Worm (Caenorhabditis elegans) whole organism, young adult: ENCODE measurements around the gene ric-8.

Experiments used
- B0261.1 ChIP-seq: sonication (generic microtip); optimal IDR thresholded peaks from 2 replicates; lab custom pipeline; 2016; ENCODE audit warnings: mild to moderate bottlenecking, missing genetic modification characterization, moderate library complexity, missing compliant biosample characterization
- D2030.7 ChIP-seq: fragments of 200-800 bp; sonication (Bioruptor generic); IDR thresholded peaks from 2 replicates; pipeline ENCODE4 v1.3.6; 2022; ENCODE audit warnings: missing genetic modification reagents, missing genetic modification characterization, missing compliant biosample characterization
- F37B4.10 ChIP-seq: fragments of 200-800 bp; sonication (Bioruptor generic); IDR thresholded peaks from 2 replicates; pipeline ENCODE4 v1.3.6; 2022; ENCODE audit warnings: missing genetic modification characterization, missing compliant biosample characterization
- Y67H2A.10 ChIP-seq: fragments of 200-800 bp; sonication (Bioruptor generic); conservative IDR thresholded peaks from 2 replicates; pipeline ENCODE4 v1.3.6; 2022; ENCODE audit warnings: missing genetic modification reagents, missing genetic modification characterization, missing compliant biosample characterization
- Y95B8A.8 ChIP-seq: fragments of 200-800 bp; sonication (Bioruptor generic); IDR thresholded peaks from 2 replicates; pipeline ENCODE4 v1.3.6; 2022; ENCODE audit warnings: missing genetic modification reagents, missing genetic modification characterization, missing compliant biosample characterization
- ama-1 ChIP-seq, 3 experiments: fragments of 150-350 bp in 1 of 3; sonication (generic microtip) in 2 of 3; optimal IDR thresholded peaks; 2 replicates each; lab custom pipeline; 2014 to 2018; ENCODE audit warnings: missing biosample characterization in 2 of 3, missing genetic modification characterization in 2 of 3, missing genetic modification reagents in 2 of 3
- aptf-2 ChIP-seq: fragments of 200-800 bp; sonication (Bioruptor generic); conservative IDR thresholded peaks from 2 replicates; pipeline ENCODE4 v1.3.6; 2022; ENCODE audit warnings: missing genetic modification reagents, missing genetic modification characterization, missing compliant biosample characterization
- aptf-3 ChIP-seq: fragments of 200-800 bp; sonication (Bioruptor generic); IDR thresholded peaks from 2 replicates; pipeline ENCODE4 v1.3.6; 2022; ENCODE audit warnings: missing genetic modification characterization, missing compliant biosample characterization
- athp-1 ChIP-seq: sonication (generic microtip); optimal IDR thresholded peaks from 2 replicates; lab custom pipeline; 2017; ENCODE audit warnings: mild to moderate bottlenecking, missing genetic modification characterization, missing compliant biosample characterization
- attf-3 ChIP-seq: fragments of 200-800 bp; sonication (Bioruptor generic); conservative IDR thresholded peaks from 2 replicates; pipeline ENCODE4 v1.3.6; 2022; ENCODE audit warnings: missing genetic modification reagents, missing genetic modification characterization, missing compliant biosample characterization
- attf-5 ChIP-seq: fragments of 200-800 bp; sonication (Bioruptor generic); optimal IDR thresholded peaks from 2 replicates; lab custom pipeline; 2018; ENCODE audit warnings: mild to moderate bottlenecking, missing genetic modification characterization, missing compliant biosample characterization
- cebp-1 ChIP-seq, 2 experiments: fragments of 200-800 bp in 1 of 2; sonication (Bioruptor generic) in 1 of 2; sonication (generic microtip) in 1 of 2; IDR thresholded peaks in 1 of 2; optimal IDR thresholded peaks in 1 of 2; 2 replicates each; pipeline versions ENCODE4 v1.3.6 to Lab custom; 2017 to 2022; ENCODE audit warnings: missing compliant biosample characterization in 2 of 2, missing genetic modification characterization in 2 of 2, mild to moderate bottlenecking in 1 of 2, missing genetic modification reagents in 1 of 2, moderate library complexity in 1 of 2
- ceh-58 ChIP-seq: fragments of 200-800 bp; sonication (Bioruptor generic); IDR thresholded peaks from 2 replicates; pipeline ENCODE4 v1.3.6; 2022; ENCODE audit warnings: missing genetic modification characterization, missing compliant biosample characterization
- dox-1 ChIP-seq: fragments of 200-800 bp; sonication (Bioruptor generic); IDR thresholded peaks from 2 replicates; pipeline ENCODE4 v1.3.6; 2022; ENCODE audit warnings: missing genetic modification reagents, missing genetic modification characterization, missing compliant biosample characterization
- dpff-1 ChIP-seq: sonication (generic microtip); optimal IDR thresholded peaks from 2 replicates; lab custom pipeline; 2017; ENCODE audit warnings: mild to moderate bottlenecking, missing genetic modification characterization, missing compliant biosample characterization
- efl-1 ChIP-seq: fragments of 150-350 bp; optimal IDR thresholded peaks from 2 replicates; lab custom pipeline; 2014; ENCODE audit warnings: missing biosample characterization, missing genetic modification reagents, missing genetic modification characterization
- egl-18 ChIP-seq: fragments of 200-800 bp; sonication (Bioruptor generic); IDR thresholded peaks from 2 replicates; pipeline ENCODE4 v1.3.6; 2022; ENCODE audit warnings: missing genetic modification reagents, missing genetic modification characterization, missing compliant biosample characterization
- ekl-4 ChIP-seq: fragments of 200-800 bp; sonication (Bioruptor generic); IDR thresholded peaks from 2 replicates; pipeline ENCODE4 v1.3.6; 2022; ENCODE audit warnings: missing genetic modification reagents, missing genetic modification characterization, missing compliant biosample characterization
- him-1 ChIP-seq: sonication (generic microtip); optimal IDR thresholded peaks from 2 replicates; lab custom pipeline; 2016; ENCODE audit warnings: missing genotype, missing genetic modification reagents, missing genetic modification characterization, missing compliant biosample characterization
- hlh-12 ChIP-seq: sonication (generic microtip); optimal IDR thresholded peaks from 2 replicates; lab custom pipeline; 2016; ENCODE audit warnings: missing genetic modification characterization, missing compliant biosample characterization
- hlh-26 ChIP-seq: fragments of 200-800 bp; sonication (Bioruptor generic); conservative IDR thresholded peaks from 2 replicates; pipeline ENCODE4 v1.3.6; 2022; ENCODE audit warnings: missing genetic modification reagents, missing genetic modification characterization, missing compliant biosample characterization
- hmg-20 ChIP-seq: fragments of 200-800 bp; sonication (Bioruptor generic); IDR thresholded peaks from 2 replicates; pipeline ENCODE4 v1.3.6; 2022; ENCODE audit warnings: missing genetic modification reagents, missing genetic modification characterization, missing compliant biosample characterization
- let-526 ChIP-seq: fragments of 200-800 bp; sonication (Bioruptor generic); IDR thresholded peaks from 2 replicates; pipeline ENCODE4 v1.3.6; 2022; ENCODE audit warnings: missing genetic modification reagents, missing genetic modification characterization, missing compliant biosample characterization
- lin-35 ChIP-seq, 3 experiments: fragments of 150-350 bp in 2 of 3; sonication (generic microtip) in 1 of 3; optimal IDR thresholded peaks; 2 replicates each; lab custom pipeline; 2014 to 2018; ENCODE audit warnings: missing biosample characterization in 3 of 3, missing genetic modification characterization in 3 of 3, missing genetic modification reagents in 3 of 3
- lin-54 ChIP-seq: fragments of 200-800 bp; sonication (Bioruptor generic); optimal IDR thresholded peaks from 2 replicates; lab custom pipeline; 2018; ENCODE audit warnings: mild to moderate bottlenecking, missing genetic modification characterization, missing compliant biosample characterization
- lir-1 ChIP-seq: fragments of 200-800 bp; sonication (Bioruptor generic); conservative IDR thresholded peaks from 2 replicates; pipeline ENCODE4 v1.3.6; 2022; ENCODE audit warnings: missing genetic modification reagents, missing genetic modification characterization, missing compliant biosample characterization
- mel-28 ChIP-seq: sonication (generic microtip); optimal IDR thresholded peaks from 2 replicates; lab custom pipeline; 2016; ENCODE audit warnings: borderline replicate concordance, mild to moderate bottlenecking, missing genetic modification characterization, missing compliant biosample characterization
- nfya-1 ChIP-seq: sonication (generic microtip); optimal IDR thresholded peaks from 2 replicates; lab custom pipeline; 2017; ENCODE audit warnings: antibody characterized with exemption, missing compliant biosample characterization, missing genetic modification characterization, borderline replicate concordance; ENCODE audit not compliant: insufficient read depth
- nfya-2 ChIP-seq: fragments of 200-800 bp; sonication (Bioruptor generic); IDR thresholded peaks from 2 replicates; pipeline ENCODE4 v1.3.6; 2022; ENCODE audit warnings: missing genetic modification reagents, missing genetic modification characterization, missing compliant biosample characterization
- nfyb-1 ChIP-seq: fragments of 200-800 bp; sonication (Bioruptor generic); IDR thresholded peaks from 2 replicates; pipeline ENCODE4 v1.3.6; 2022; ENCODE audit warnings: missing genetic modification reagents, missing genetic modification characterization, missing compliant biosample characterization
- nhr-27 ChIP-seq: fragments of 200-800 bp; sonication (Bioruptor generic); optimal IDR thresholded peaks from 2 replicates; lab custom pipeline; 2018; ENCODE audit warnings: mild to moderate bottlenecking, missing genetic modification characterization, moderate library complexity, missing compliant biosample characterization
- rec-8 ChIP-seq, 2 experiments: sonication (generic microtip); optimal IDR thresholded peaks; 2 replicates each; lab custom pipeline; 2016; ENCODE audit warnings: mild to moderate bottlenecking in 2 of 2, missing genetic modification characterization in 2 of 2, missing genetic modification reagents in 2 of 2, missing genotype in 2 of 2, missing biosample characterization in 1 of 2, missing compliant biosample characterization in 1 of 2, moderate library complexity in 1 of 2
- snpc-1.1 ChIP-seq: sonication (generic microtip); optimal IDR thresholded peaks from 2 replicates; lab custom pipeline; 2017; ENCODE audit warnings: missing genetic modification characterization, mild to moderate bottlenecking, missing compliant biosample characterization, antibody characterized with exemption, moderate library complexity, missing genotype, missing genetic modification reagents; ENCODE audit not compliant: insufficient read depth
- snpc-1.3 ChIP-seq: sonication (generic microtip); optimal IDR thresholded peaks from 2 replicates; lab custom pipeline; 2017; ENCODE audit warnings: missing genetic modification characterization, mild to moderate bottlenecking, missing compliant biosample characterization, antibody characterized with exemption, moderate library complexity, missing genotype, missing genetic modification reagents; ENCODE audit not compliant: insufficient read depth
- snpc-3.4 ChIP-seq: sonication (generic microtip); optimal IDR thresholded peaks from 2 replicates; lab custom pipeline; 2017; ENCODE audit warnings: missing genetic modification characterization, mild to moderate bottlenecking, missing compliant biosample characterization, antibody characterized with exemption, moderate library complexity, missing genotype, missing genetic modification reagents
- snpc-4 ChIP-seq, 5 experiments: fragments of 150-350 bp in 1 of 5; sonication (generic microtip) in 4 of 5; optimal IDR thresholded peaks; 2 replicates each; lab custom pipeline; 2014 to 2018; ENCODE audit warnings: missing genetic modification characterization in 5 of 5, missing biosample characterization in 3 of 5, antibody characterized with exemption in 2 of 5, mild to moderate bottlenecking in 2 of 5, missing compliant biosample characterization in 2 of 5, missing genotype in 2 of 5, moderate library complexity in 2 of 5, missing genetic modification reagents in 1 of 5
- sptf-2 ChIP-seq: fragments of 200-800 bp; sonication (Bioruptor generic); optimal IDR thresholded peaks from 2 replicates; lab custom pipeline; 2018; ENCODE audit warnings: mild to moderate bottlenecking, missing genetic modification characterization, missing compliant biosample characterization
- tlf-1 ChIP-seq: fragments of 200-800 bp; sonication (Bioruptor generic); optimal IDR thresholded peaks from 2 replicates; lab custom pipeline; 2018; ENCODE audit warnings: mild to moderate bottlenecking, missing genetic modification characterization, missing compliant biosample characterization
- ztf-18 ChIP-seq: sonication (generic microtip); optimal IDR thresholded peaks from 2 replicates; lab custom pipeline; 2016; ENCODE audit warnings: missing genotype, mild to moderate bottlenecking, missing genetic modification characterization, missing compliant biosample characterization
- ztf-22 ChIP-seq: fragments of 200-800 bp; sonication (Bioruptor generic); optimal IDR thresholded peaks from 2 replicates; lab custom pipeline; 2018; ENCODE audit warnings: mild to moderate bottlenecking, missing genetic modification characterization, moderate library complexity, missing compliant biosample characterization
- ztf-25 ChIP-seq: fragments of 200-800 bp; sonication (Bioruptor generic); IDR thresholded peaks from 2 replicates; pipeline ENCODE4 v1.3.6; 2022; ENCODE audit warnings: missing genetic modification reagents, missing genetic modification characterization, missing compliant biosample characterization
- ztf-26 ChIP-seq: sonication (generic microtip); optimal IDR thresholded peaks from 2 replicates; lab custom pipeline; 2017; ENCODE audit warnings: missing genetic modification characterization, missing compliant biosample characterization
- ztf-6 ChIP-seq: fragments of 200-800 bp; sonication (Bioruptor generic); IDR thresholded peaks from 2 replicates; pipeline ENCODE4 v1.3.6; 2022; ENCODE audit warnings: missing genetic modification reagents, missing genetic modification characterization, missing compliant biosample characterization

The ric-8 gene

DNA sequence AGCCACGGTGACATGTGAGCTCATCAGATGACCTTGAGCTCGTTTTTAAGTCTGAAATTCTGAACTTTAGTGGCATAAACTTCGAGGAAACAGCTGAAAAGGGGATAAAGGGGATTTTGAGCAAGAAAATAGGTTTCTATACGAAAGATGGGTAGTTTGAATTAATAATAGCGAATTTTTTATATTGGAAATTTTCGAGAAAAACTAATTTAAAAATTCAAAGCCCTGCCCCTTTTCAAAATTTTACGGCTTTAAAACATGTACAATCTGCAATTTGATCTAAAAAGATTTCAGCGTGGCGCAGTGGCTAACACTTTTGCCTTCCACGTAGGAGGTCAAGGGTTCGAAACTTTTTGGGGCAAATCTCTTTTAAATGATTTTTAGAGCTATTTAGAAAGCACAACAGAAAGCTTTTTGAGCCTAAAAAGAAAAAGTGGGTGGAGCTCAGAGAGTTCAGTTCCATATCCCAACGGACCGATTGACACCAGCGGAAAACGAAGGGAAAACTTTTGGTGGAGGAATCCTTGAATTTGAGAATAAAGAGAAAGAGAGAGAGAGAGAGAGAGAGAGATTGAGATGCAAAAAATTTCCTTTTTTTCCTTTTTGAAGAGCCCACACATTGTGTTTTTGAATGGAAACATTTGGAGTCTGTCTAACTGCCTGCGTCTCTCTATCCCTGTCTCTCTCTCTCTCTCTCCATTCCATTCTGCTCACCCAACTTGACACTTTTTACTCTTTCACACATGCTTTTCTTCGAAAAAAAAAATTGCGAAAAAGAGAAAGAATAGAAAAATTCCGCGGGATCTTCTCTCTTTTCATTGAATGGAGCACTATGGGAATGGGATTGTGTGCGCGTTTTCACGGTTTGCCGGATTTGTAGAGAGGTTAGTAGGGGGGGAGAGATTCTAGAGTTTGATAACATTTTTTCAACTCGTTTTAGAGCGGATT is 21.5 kb downstream of the ric-8 start, which contains the start of gene Y69A2AR.31:
Gene Y69A2AR.31 (minus strand): TSS at position 51 of the 948 bp plus-strand sequence.
- no peak for TF ChIP-seq efl-1
- TF ChIP-seq aptf-2 (GFP tag; lab: Robert Waterston, UW) = no peak
- peak; percentile 30 for TF ChIP-seq lin-54 (GFP tag; lab: Kevin White, UChicago)
- TF ChIP-seq D2030.7 (GFP tag; lab: Robert Waterston, UW) = peak; percentile 56; the same call in 1 of the 2 replicates
- no peak for TF ChIP-seq nhr-27 (tag; lab: Kevin White, UChicago)
- TF ChIP-seq athp-1 (tag; lab: Kevin White, UChicago) = peak; percentile 66
- no peak for TF ChIP-seq cebp-1 (GFP tag; IDR thresholded peaks at IDR 0.05; lab: Robert Waterston, UW)
- TF ChIP-seq cebp-1 (tag; optimal IDR thresholded peaks at IDR 0.05; lab: Kevin White, UChicago) = peak; percentile 4
- TF ChIP-seq ceh-58 (GFP tag; lab: Robert Waterston, UW) = no peak
- no peak for TF ChIP-seq sptf-2 (GFP tag; lab: Kevin White, UChicago)
- no peak for TF ChIP-seq nfyb-1 (GFP tag; lab: Robert Waterston, UW)
- TF ChIP-seq hmg-20 = no peak
- peak; percentile 64 for TF ChIP-seq ztf-18 (tag; lab: Kevin White, UChicago)
- TF ChIP-seq ztf-25 (GFP tag; lab: Robert Waterston, UW) = peak; percentile 82
- no peak for TF ChIP-seq Y95B8A.8 (GFP tag; lab: Robert Waterston, UW)
- TF ChIP-seq F37B4.10 (GFP tag; lab: Robert Waterston, UW) = no peak
- no peak for TF ChIP-seq let-526 (GFP tag; lab: Robert Waterston, UW)
- peak; percentile 35 for TF ChIP-seq him-1 (tag; lab: Kevin White, UChicago)
- TF ChIP-seq ztf-22 (GFP tag; lab: Kevin White, UChicago) = no peak
- TF ChIP-seq hlh-12 (tag; lab: Kevin White, UChicago) = no peak
- 0 out of 2 replicates have a peak, but pooled peaks have one; percentile 26 for TF ChIP-seq attf-3 (GFP tag; lab: Robert Waterston, UW)
- no peak for TF ChIP-seq hlh-26 (GFP tag; lab: Robert Waterston, UW)
- peak; percentile 49 for TF ChIP-seq snpc-4 (GFP tag; optimal IDR thresholded peaks at IDR 0.05; lab: Kevin White, UChicago)
- peak in 1 of 4 experiments; percentile 27 for TF ChIP-seq snpc-4 (tag; optimal IDR thresholded peaks at IDR 0.05; lab: Kevin White, UChicago)
- peak; percentile 87 for TF ChIP-seq snpc-1.3 (tag; lab: Kevin White, UChicago)
- no peak for TF ChIP-seq nfya-2
- peak; percentile 47 for TF ChIP-seq snpc-1.1 (tag; lab: Kevin White, UChicago)
- TF ChIP-seq ztf-26 (tag; lab: Kevin White, UChicago) = no peak
- TF ChIP-seq ekl-4 = no peak
- TF ChIP-seq dox-1 (GFP tag; lab: Robert Waterston, UW) = 0 out of 2 replicates have a peak, but pooled peaks have one; percentile 23
- no peak for TF ChIP-seq mel-28 (tag; lab: Kevin White, UChicago)
- TF ChIP-seq aptf-3 = no peak
- TF ChIP-seq attf-5 (GFP tag; lab: Kevin White, UChicago) = peak; percentile 48
- TF ChIP-seq rec-8 (tag; optimal IDR thresholded peaks at IDR 0.05; lab: Kevin White, UChicago) = peak; percentile 23 to 54
- no peak for TF ChIP-seq egl-18 (GFP tag; lab: Robert Waterston, UW)
- no peak for TF ChIP-seq ama-1 (optimal IDR thresholded peaks at IDR 0.05; lab: Kevin White, UChicago)
- TF ChIP-seq ama-1 (GFP tag; optimal IDR thresholded peaks at IDR 0.05; lab: Kevin White, UChicago) = peak; percentile 52 to 77
- no peak for TF ChIP-seq lin-35 (GFP tag; optimal IDR thresholded peaks at IDR 0.05; lab: Kevin White, UChicago)
- TF ChIP-seq B0261.1 (tag; lab: Kevin White, UChicago) = peak; percentile 71
- TF ChIP-seq Y67H2A.10 (GFP tag; lab: Robert Waterston, UW) = no peak
- no peak for TF ChIP-seq ztf-6 (GFP tag; lab: Robert Waterston, UW)
- TF ChIP-seq dpff-1 = no peak
- no peak for TF ChIP-seq tlf-1 (GFP tag; lab: Kevin White, UChicago)
- TF ChIP-seq lir-1 (GFP tag; lab: Robert Waterston, UW) = no peak
- peak; percentile 63 for TF ChIP-seq snpc-3.4 (tag; lab: Kevin White, UChicago)
- no peak for TF ChIP-seq nfya-1 (tag; lab: Kevin White, UChicago)
